Fruit fly (Drosophila melanogaster): ENCODE results near the gene Psf2.

DNA sequence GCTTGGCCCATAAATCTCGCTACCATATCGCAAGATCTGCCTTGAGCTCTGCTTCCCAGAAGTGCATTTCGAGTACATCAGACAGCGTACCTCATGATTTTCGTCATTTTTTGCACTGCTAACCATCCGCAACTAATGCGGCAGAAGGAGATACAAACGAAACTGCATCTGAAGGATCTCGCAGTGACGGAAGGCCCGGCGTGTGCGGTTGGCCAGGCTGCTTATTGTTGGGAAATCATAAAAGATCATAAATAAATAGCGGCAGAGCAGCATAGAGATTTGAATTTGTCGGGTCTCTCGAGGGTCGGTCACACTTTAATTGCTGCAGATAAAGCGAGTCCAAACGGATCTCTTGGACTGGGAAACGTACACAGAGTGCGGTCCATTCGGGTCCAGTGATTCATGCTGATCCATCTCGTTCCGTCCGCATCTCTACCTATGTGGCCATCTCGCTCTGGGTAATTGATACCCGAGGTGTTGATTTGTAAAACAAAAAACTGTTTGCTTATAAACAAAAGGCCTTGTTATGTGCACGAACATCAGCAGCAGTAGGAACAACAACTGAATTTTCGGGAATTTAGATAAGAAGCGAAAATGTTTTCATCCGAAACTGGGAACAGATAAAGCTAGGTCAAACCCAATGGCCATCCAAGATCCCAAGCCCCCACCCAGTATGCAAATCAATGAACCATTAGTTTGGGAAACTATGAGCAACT lies 18.4 kb downstream of the Psf2 start:
- TF ChIP-seq h (optimal IDR thresholded peaks at IDR 0.05) (no peak), Myc (optimal IDR thresholded peaks at IDR 0.05) (no peak), ttk (optimal IDR thresholded peaks at IDR 0.05) (no peak), Sin3A (optimal IDR thresholded peaks at IDR 0.05) (no peak), psq (optimal IDR thresholded peaks at IDR 0.05) (no peak)

Measured in Kc167 (cell line).